Fruit fly (Drosophila melanogaster) whole organism, embryonic: Measurements from ENCODE around the gene CG10510.

ENCODE experiments used
- ATbp ChIP-seq: fragments of 200-800 bp; sonication (Bioruptor generic); optimal IDR thresholded peaks from 2 replicates; lab custom pipeline; 2017; ENCODE audit warnings: missing biosample characterization, mild to moderate bottlenecking, missing genetic modification characterization, missing genetic modification reagents
- Adf1 ChIP-seq: fragments of 200-800 bp; sonication (Bioruptor generic); IDR thresholded peaks from 2 replicates; pipeline ENCODE4 v1.3.6; 2022; ENCODE audit warnings: missing biosample characterization, missing genetic modification characterization
- Atf6 ChIP-seq: fragments of 200-800 bp; sonication (Bioruptor generic); IDR thresholded peaks from 2 replicates; pipeline ENCODE4 v1.3.6; 2022; ENCODE audit warnings: missing biosample characterization, missing genetic modification characterization
- Awh ChIP-seq: fragments of 200-800 bp; sonication (Bioruptor generic); IDR thresholded peaks from 2 replicates; pipeline ENCODE4, ENCODE4 v1.3.6; 2022; ENCODE audit warnings: missing biosample characterization, missing genetic modification characterization
- B-H2 ChIP-seq: fragments of 200-800 bp; sonication (Bioruptor generic); optimal IDR thresholded peaks from 2 replicates; lab custom pipeline; 2018; ENCODE audit warnings: missing biosample characterization, mild to moderate bottlenecking, missing genetic modification characterization
- CG10147 ChIP-seq: fragments of 200-800 bp; sonication (Bioruptor generic); optimal IDR thresholded peaks from 2 replicates; lab custom pipeline; 2019; ENCODE audit warnings: missing biosample characterization, mild to moderate bottlenecking, missing genetic modification characterization, moderate library complexity
- CG10267 ChIP-seq: fragments of 200-800 bp; sonication (Bioruptor generic); optimal IDR thresholded peaks from 2 replicates; lab custom pipeline; 2018; ENCODE audit warnings: missing biosample characterization, mild to moderate bottlenecking, missing genetic modification characterization, moderate library complexity
- CG10959 ChIP-seq: fragments of 200-800 bp; sonication (Bioruptor generic); IDR thresholded peaks from 2 replicates; pipeline ENCODE4 v1.3.6; 2022; ENCODE audit warnings: missing biosample characterization, missing genetic modification characterization
- CG10979 ChIP-seq: fragments of 200-800 bp; sonication (Bioruptor generic); optimal IDR thresholded peaks from 2 replicates; lab custom pipeline; 2018; ENCODE audit warnings: missing biosample characterization, mild to moderate bottlenecking, missing genetic modification characterization, moderate library complexity
- CG13296 ChIP-seq: fragments of 200-800 bp; sonication (Bioruptor generic); optimal IDR thresholded peaks from 3 replicates; lab custom pipeline; 2018; ENCODE audit warnings: missing biosample characterization, mild to moderate bottlenecking, missing genetic modification characterization
- CG15011 ChIP-seq: fragments of 200-800 bp; sonication (Bioruptor generic); optimal IDR thresholded peaks from 3 replicates; lab custom pipeline; 2018; ENCODE audit warnings: missing biosample characterization, mild to moderate bottlenecking, missing genetic modification characterization
- CG15601 ChIP-seq: fragments of 200-800 bp; sonication (Bioruptor generic); optimal IDR thresholded peaks from 3 replicates; lab custom pipeline; 2019; ENCODE audit warnings: missing biosample characterization, mild to moderate bottlenecking, missing genetic modification characterization, moderate library complexity
- CG1647 ChIP-seq: fragments of 200-800 bp; sonication (Bioruptor generic); optimal IDR thresholded peaks from 3 replicates; lab custom pipeline; 2016; ENCODE audit warnings: missing biosample characterization, missing genetic modification characterization
- CG16779 ChIP-seq: fragments of 200-800 bp; sonication (Bioruptor generic); IDR thresholded peaks from 2 replicates; pipeline ENCODE4 v1.3.6; 2022; ENCODE audit warnings: missing biosample characterization, missing genetic modification characterization
- CG16813 ChIP-seq: fragments of 200-800 bp; sonication (Bioruptor generic); IDR thresholded peaks from 3 replicates; pipeline ENCODE4 v1.3.6; 2022; ENCODE audit warnings: missing biosample characterization, missing genetic modification characterization; ENCODE audit not compliant: partially characterized antibody
- CG17361 ChIP-seq: fragments of 200-800 bp; sonication (Bioruptor generic); IDR thresholded peaks from 3 replicates; pipeline ENCODE4 v1.3.6; 2022; ENCODE audit warnings: missing biosample characterization, missing genetic modification characterization
- CG17829 ChIP-seq: fragments of 200-800 bp; optimal IDR thresholded peaks from 2 replicates; lab custom pipeline; 2019; ENCODE audit warnings: missing biosample characterization, mild to moderate bottlenecking, missing genetic modification characterization, moderate library complexity
- CG1792 ChIP-seq: fragments of 200-800 bp; sonication (Bioruptor generic); optimal IDR thresholded peaks from 2 replicates; lab custom pipeline; 2016; ENCODE audit warnings: missing biosample characterization, missing genetic modification characterization
- CG2712 ChIP-seq: fragments of 200-800 bp; optimal IDR thresholded peaks from 3 replicates; lab custom pipeline; 2019; ENCODE audit warnings: missing biosample characterization, mild to moderate bottlenecking, missing genetic modification characterization, moderate library complexity
- CG33213 ChIP-seq: fragments of 200-800 bp; sonication (Bioruptor generic); optimal IDR thresholded peaks from 3 replicates; lab custom pipeline; 2016; ENCODE audit warnings: missing biosample characterization, missing genetic modification characterization
- CG4328 ChIP-seq: fragments of 200-800 bp; sonication (Bioruptor generic); optimal IDR thresholded peaks from 3 replicates; lab custom pipeline; 2017; ENCODE audit warnings: missing biosample characterization, missing genetic modification reagents, missing genetic modification characterization
- CG4360 ChIP-seq: fragments of 200-800 bp; sonication (Bioruptor generic); IDR thresholded peaks from 2 replicates; pipeline ENCODE4 v1.3.6; 2022; ENCODE audit warnings: missing biosample characterization, missing genetic modification characterization
- CG43689 ChIP-seq: fragments of 200-800 bp; sonication (Bioruptor generic); IDR thresholded peaks from 2 replicates; pipeline ENCODE4 v1.3.6; 2022; ENCODE audit warnings: missing biosample characterization, missing genetic modification characterization
- CG7357 ChIP-seq: fragments of 200-800 bp; sonication (Bioruptor generic); IDR thresholded peaks from 3 replicates; pipeline ENCODE4 v1.3.6; 2022; ENCODE audit warnings: missing biosample characterization, missing genetic modification characterization
- CG7839 ChIP-seq: fragments of 200-800 bp; sonication (Bioruptor generic); optimal IDR thresholded peaks from 3 replicates; lab custom pipeline; 2018; ENCODE audit warnings: missing biosample characterization, mild to moderate bottlenecking, missing genetic modification characterization, moderate library complexity
- CG7987 ChIP-seq: fragments of 200-800 bp; sonication (Bioruptor generic); optimal IDR thresholded peaks from 2 replicates; lab custom pipeline; 2018; ENCODE audit warnings: missing biosample characterization, mild to moderate bottlenecking, missing genetic modification characterization, moderate library complexity
- CTCF ChIP-seq: fragments of 200-800 bp; sonication (Bioruptor generic); optimal IDR thresholded peaks from 2 replicates; lab custom pipeline; 2017; ENCODE audit warnings: missing biosample characterization, mild to moderate bottlenecking, missing genetic modification characterization, moderate library complexity
- Camta ChIP-seq: fragments of 200-800 bp; sonication (Bioruptor generic); optimal IDR thresholded peaks from 2 replicates; lab custom pipeline; 2016; ENCODE audit warnings: missing biosample characterization, missing genetic modification characterization
- CrebB ChIP-seq: fragments of 200-800 bp; sonication (Bioruptor generic); optimal IDR thresholded peaks from 3 replicates; lab custom pipeline; 2018; ENCODE audit warnings: missing biosample characterization, mild to moderate bottlenecking, missing genetic modification characterization
- D19B ChIP-seq: fragments of 200-800 bp; sonication (Bioruptor generic); optimal IDR thresholded peaks from 2 replicates; lab custom pipeline; 2017; ENCODE audit warnings: missing biosample characterization, mild to moderate bottlenecking, missing genetic modification characterization
- Dref ChIP-seq: fragments of 200-800 bp; sonication (Bioruptor generic); IDR thresholded peaks from 2 replicates; pipeline ENCODE4 v1.3.6; 2022; ENCODE audit warnings: missing biosample characterization, missing genetic modification characterization
- HLH54F ChIP-seq: fragments of 200-800 bp; sonication (Bioruptor generic); optimal IDR thresholded peaks from 3 replicates; lab custom pipeline; 2016; ENCODE audit warnings: missing biosample characterization, missing genetic modification characterization
- HLHmδ ChIP-seq: fragments of 200-800 bp; sonication (Bioruptor generic); optimal IDR thresholded peaks from 2 replicates; lab custom pipeline; 2018; ENCODE audit warnings: missing biosample characterization, mild to moderate bottlenecking, missing genetic modification characterization, moderate library complexity
- Hr78 ChIP-seq, 2 experiments: fragments of 200-800 bp in 1 of 2; fragments of >200 bp in 1 of 2; sonication (Bioruptor generic) in 1 of 2; optimal IDR thresholded peaks; 2 replicates each; lab custom pipeline; 2017 to 2019; ENCODE audit warnings: missing biosample characterization in 2 of 2, missing genetic modification characterization in 2 of 2, mild to moderate bottlenecking in 1 of 2, moderate library complexity in 1 of 2
- Hsf ChIP-seq: fragments of 200-800 bp; sonication (Bioruptor generic); optimal IDR thresholded peaks from 3 replicates; lab custom pipeline; 2016; ENCODE audit warnings: missing biosample characterization, missing genetic modification characterization
- NC2α ChIP-seq: fragments of 200-800 bp; sonication (Bioruptor generic); optimal IDR thresholded peaks from 2 replicates; lab custom pipeline; 2016; ENCODE audit warnings: missing biosample characterization, missing genetic modification characterization
- Nf-YA ChIP-seq: fragments of 200-800 bp; sonication (Bioruptor generic); IDR thresholded peaks from 2 replicates; pipeline ENCODE4 v1.3.6; 2022; ENCODE audit warnings: missing biosample characterization, missing genetic modification characterization
- Nf-YC ChIP-seq: fragments of 200-800 bp; optimal IDR thresholded peaks from 3 replicates; lab custom pipeline; 2019; ENCODE audit warnings: missing biosample characterization, mild to moderate bottlenecking, missing genetic modification characterization, moderate library complexity
- Ptx1 ChIP-seq: fragments of 200-800 bp; sonication (Bioruptor generic); IDR thresholded peaks from 2 replicates; pipeline ENCODE4 v1.3.6; 2022; ENCODE audit warnings: missing biosample characterization, missing genetic modification characterization
- Rfx ChIP-seq: fragments of 200-800 bp; sonication (Bioruptor generic); IDR thresholded peaks from 2 replicates; pipeline ENCODE4 v1.3.6; 2022; ENCODE audit warnings: missing biosample characterization, missing genetic modification characterization
- Scr ChIP-seq: fragments of 200-800 bp; sonication (Bioruptor generic); IDR thresholded peaks from 2 replicates; pipeline ENCODE4 v1.3.6; 2022; ENCODE audit warnings: missing biosample characterization, missing genetic modification characterization; ENCODE audit not compliant: partially characterized antibody
- YL-1 ChIP-seq: fragments of 200-800 bp; sonication (Bioruptor generic); optimal IDR thresholded peaks from 3 replicates; lab custom pipeline; 2017; ENCODE audit warnings: missing biosample characterization, mild to moderate bottlenecking, missing genetic modification characterization
- disco-r ChIP-seq: fragments of 200-800 bp; sonication (Bioruptor generic); optimal IDR thresholded peaks from 2 replicates; lab custom pipeline; 2016; ENCODE audit warnings: missing biosample characterization, missing genetic modification characterization
- eyg ChIP-seq: fragments of 200-800 bp; sonication (Bioruptor generic); optimal IDR thresholded peaks from 3 replicates; lab custom pipeline; 2016; ENCODE audit warnings: missing biosample characterization, missing genetic modification characterization
- gro ChIP-seq: fragments of 200-800 bp; sonication (Bioruptor generic); optimal IDR thresholded peaks from 2 replicates; lab custom pipeline; 2016; ENCODE audit warnings: missing biosample characterization, missing genetic modification characterization
- hth ChIP-seq: fragments of >200 bp; optimal IDR thresholded peaks from 2 replicates; lab custom pipeline; 2017; ENCODE audit warnings: inconsistent platforms
- lbe ChIP-seq: fragments of 200-800 bp; sonication (Bioruptor generic); optimal IDR thresholded peaks from 2 replicates; lab custom pipeline; 2016; ENCODE audit warnings: missing biosample characterization, mild to moderate bottlenecking, missing genetic modification characterization
- org-1 ChIP-seq: fragments of 200-800 bp; sonication (Bioruptor generic); optimal IDR thresholded peaks from 2 replicates; lab custom pipeline; 2017; ENCODE audit warnings: missing biosample characterization, missing genetic modification characterization
- sima ChIP-seq: fragments of 200-800 bp; sonication (Bioruptor generic); optimal IDR thresholded peaks from 2 replicates; lab custom pipeline; 2016; ENCODE audit warnings: missing biosample characterization, missing genetic modification characterization
- sisA ChIP-seq: fragments of 200-800 bp; sonication (Bioruptor generic); IDR thresholded peaks from 2 replicates; pipeline ENCODE4 v1.3.6; 2022; ENCODE audit warnings: missing biosample characterization, missing genetic modification characterization
- tin ChIP-seq: fragments of 200-800 bp; sonication (Bioruptor generic); optimal IDR thresholded peaks from 3 replicates; lab custom pipeline; 2016; ENCODE audit warnings: missing biosample characterization, missing genetic modification characterization
- ttk ChIP-seq: fragments of 200-800 bp; sonication (Bioruptor generic); IDR thresholded peaks from 2 replicates; pipeline ENCODE4 v2.1.2; 2022; ENCODE audit warnings: missing biosample characterization, missing genetic modification characterization
- wek ChIP-seq: fragments of 200-800 bp; sonication (Bioruptor generic); optimal IDR thresholded peaks from 3 replicates; lab custom pipeline; 2018; ENCODE audit warnings: missing biosample characterization, mild to moderate bottlenecking, missing genetic modification characterization, moderate library complexity

The CG10510 gene

DNA sequence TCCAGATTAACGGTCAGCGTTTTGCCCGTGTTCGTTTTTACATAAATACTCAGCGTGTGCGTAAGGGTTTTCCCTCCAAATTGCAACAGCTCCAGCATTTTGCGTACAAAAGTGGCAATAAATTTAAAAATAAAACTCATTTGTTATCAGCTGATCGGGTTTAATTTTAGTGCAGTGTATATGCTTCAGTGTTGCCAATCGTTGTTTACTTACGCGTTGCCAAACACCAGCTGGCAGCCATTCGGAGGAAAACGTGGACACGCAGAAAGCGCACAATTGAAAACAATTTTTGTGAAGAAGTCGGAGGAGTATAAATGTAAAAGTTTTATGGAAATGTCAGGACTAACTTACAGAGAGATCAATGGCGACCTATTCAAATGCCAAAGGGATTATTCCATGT, 13.3 kb downstream of the CG10510 start, which contains the start of the genes Targ3 and park (continued):
- TF ChIP-seq sisA: no peak
- peak; percentile 33; the same call in 1 of the 2 replicates for TF ChIP-seq Scr (GFP tag; lab: Robert Waterston, UW)
- no peak for TF ChIP-seq sima (GFP tag; lab: Kevin White, UChicago)
- TF ChIP-seq Atf6: no peak
- TF ChIP-seq Ptx1 (GFP tag; lab: Robert Waterston, UW): no peak
- TF ChIP-seq CG4360 (GFP tag; lab: Robert Waterston, UW): no peak
- TF ChIP-seq CG43689 (GFP tag; lab: Robert Waterston, UW): no peak
- no peak for TF ChIP-seq CG16779 (GFP tag; lab: Robert Waterston, UW)
- no peak for TF ChIP-seq ATbp
- TF ChIP-seq Hr78 (GFP tag; optimal IDR thresholded peaks at IDR 0.05; lab: Kevin White, UChicago): no peak
- peak; percentile 1 for TF ChIP-seq CG10979 (tag; lab: Kevin White, UChicago)
- TF ChIP-seq Nf-YC (tag; lab: Kevin White, UChicago): no peak
- no peak for TF ChIP-seq Adf1 (GFP tag; lab: Robert Waterston, UW)
- no peak for TF ChIP-seq hth (lab: Kevin White, UChicago)
- peak; percentile 47 for TF ChIP-seq CG7987
- no peak for TF ChIP-seq CTCF (GFP tag; lab: Kevin White, UChicago)
- TF ChIP-seq Hsf (GFP tag; lab: Kevin White, UChicago): peak; percentile 56
- no peak for TF ChIP-seq CG15601 (tag; lab: Kevin White, UChicago)
- TF ChIP-seq gro (GFP tag; lab: Kevin White, UChicago): no peak
- TF ChIP-seq org-1 (GFP tag; lab: Kevin White, UChicago): no peak
- no peak for TF ChIP-seq CG10147 (GFP tag; lab: Kevin White, UChicago)
- TF ChIP-seq CG7357 (GFP tag; lab: Robert Waterston, UW): no peak
- TF ChIP-seq CG1792 (GFP tag; lab: Kevin White, UChicago): no peak
- TF ChIP-seq CG17829: peak; percentile 4
- TF ChIP-seq eyg: no peak
- TF ChIP-seq tin (GFP tag; lab: Kevin White, UChicago): no peak
- TF ChIP-seq lbe (GFP tag; lab: Kevin White, UChicago): no peak
- no peak for TF ChIP-seq Nf-YA (GFP tag; lab: Robert Waterston, UW)
- TF ChIP-seq HLHmδ (GFP tag; lab: Kevin White, UChicago): no peak
- peak; percentile 8 for TF ChIP-seq B-H2
- peak; percentile 68 for TF ChIP-seq HLH54F
- no peak for TF ChIP-seq wek
- TF ChIP-seq CG4328: no peak
- no peak for TF ChIP-seq CG15011 (GFP tag; lab: Kevin White, UChicago)
- TF ChIP-seq CG16813 (GFP tag; lab: Robert Waterston, UW): no peak
- TF ChIP-seq CG10267 (tag; lab: Kevin White, UChicago): peak; percentile 31
- TF ChIP-seq CG10959: no peak
- peak; percentile 48 for TF ChIP-seq Dref (GFP tag; lab: Robert Waterston, UW)
- no peak for TF ChIP-seq disco-r
- TF ChIP-seq D19B (GFP tag; lab: Kevin White, UChicago): no peak
- no peak for TF ChIP-seq CrebB (tag; lab: Kevin White, UChicago)
- TF ChIP-seq NC2α: no peak
- no peak for TF ChIP-seq CG1647 (GFP tag; lab: Kevin White, UChicago)
- TF ChIP-seq Awh (GFP tag; lab: Robert Waterston, UW): no peak
- no peak for TF ChIP-seq Camta (GFP tag; lab: Kevin White, UChicago)
- TF ChIP-seq CG7839 (tag; lab: Kevin White, UChicago): no peak
- peak; percentile 32 for TF ChIP-seq CG33213 (GFP tag; lab: Kevin White, UChicago)
- TF ChIP-seq ttk: no peak
- TF ChIP-seq CG13296 (GFP tag; lab: Kevin White, UChicago): peak; percentile 1
- no peak for TF ChIP-seq CG2712 (tag; lab: Kevin White, UChicago)
- peak; percentile 66 for TF ChIP-seq YL-1 (GFP tag; lab: Kevin White, UChicago)
- TF ChIP-seq Rfx (GFP tag; lab: Robert Waterston, UW): peak; percentile 35; the same call in 1 of the 2 replicates
- TF ChIP-seq CG17361: no peak
